Worm (Caenorhabditis elegans): ENCODE results near the gene Y32G9A.3.

DNA sequence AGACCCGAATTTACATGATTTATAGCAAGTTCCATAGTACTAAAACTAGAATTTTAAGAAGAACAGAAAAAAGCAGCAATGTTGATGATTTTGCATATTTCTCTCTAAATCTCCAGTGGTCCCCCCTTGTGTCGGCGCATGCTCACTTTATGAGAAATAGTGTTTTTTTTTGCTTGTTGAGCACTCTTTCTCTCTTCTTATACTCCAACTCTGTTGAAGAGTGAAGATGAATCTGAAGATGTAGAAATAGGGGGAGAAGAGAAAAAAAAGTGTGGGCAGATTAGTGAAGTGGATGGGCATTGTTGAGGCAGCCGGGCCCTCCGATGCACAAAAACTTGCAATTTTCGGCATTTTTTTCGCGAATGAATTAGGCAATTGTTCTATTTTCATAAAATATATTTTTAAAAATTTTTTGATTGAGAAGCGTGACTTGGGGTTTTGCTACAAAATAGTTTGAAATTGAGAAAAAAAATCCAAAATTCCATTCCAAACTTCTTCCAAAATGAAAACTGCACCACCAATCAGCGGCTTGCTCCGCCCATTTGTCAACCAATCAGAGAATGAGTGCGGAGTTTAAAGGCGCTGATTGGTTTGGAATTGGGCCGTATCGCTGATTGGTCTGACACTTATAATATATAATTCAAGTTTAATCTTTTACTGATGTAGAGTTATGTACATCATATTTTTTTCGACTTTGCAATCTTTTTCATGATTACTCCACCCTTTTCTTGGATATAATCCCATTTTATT lies 29.4 kb downstream of the Y32G9A.3 start:
- no peak for TF ChIP-seq flt-1 (GFP tag; IDR thresholded peaks at IDR 0.05)
- no peak for TF ChIP-seq cog-1 (tag; optimal IDR thresholded peaks at IDR 0.05)

Data from whole organism, midembryonic.